Worm (Caenorhabditis elegans): ENCODE measurements around the gene cyh-1.

cyh-1 gene

ce11 chrII:3512240-3512639, 7.4 kb downstream of the cyh-1 start, which contains the start of gene Y49F6B.19:
Y49F6B.19 (minus strand) TSS chrII:3512340.
- no peak for TF ChIP-seq F13C5.2 (tag; optimal IDR thresholded peaks at IDR 0.05)
- TF ChIP-seq hnd-1 (tag; optimal IDR thresholded peaks at IDR 0.05): no peak
- no peak for TF ChIP-seq scrt-1 (GFP tag; IDR thresholded peaks at IDR 0.05)
- TF ChIP-seq tra-4 (tag; optimal IDR thresholded peaks at IDR 0.05): no peak
- no peak for TF ChIP-seq ets-7 (tag; optimal IDR thresholded peaks at IDR 0.05)
- no peak for TF ChIP-seq ceh-36 (tag; optimal IDR thresholded peaks at IDR 0.05)
- no peak for TF ChIP-seq hmbx-1 (tag; optimal IDR thresholded peaks at IDR 0.05)
- TF ChIP-seq ceh-13 (GFP tag; optimal IDR thresholded peaks at IDR 0.05): no peak
- no peak for TF ChIP-seq hmg-4 (GFP tag; optimal IDR thresholded peaks at IDR 0.05)
- TF ChIP-seq B0310.2 (tag; optimal IDR thresholded peaks at IDR 0.05): no peak
- no peak for TF ChIP-seq pes-1 (GFP tag; IDR thresholded peaks at IDR 0.05)
- no peak for TF ChIP-seq sea-1 (GFP tag; conservative IDR thresholded peaks at IDR 0.05)
- TF ChIP-seq ama-1 (optimal IDR thresholded peaks at IDR 0.05): no peak
- no peak for TF ChIP-seq tbx-37 (GFP tag; conservative IDR thresholded peaks at IDR 0.05)
- TF ChIP-seq flt-1 (GFP tag; IDR thresholded peaks at IDR 0.05): no peak
- no peak for TF ChIP-seq tbx-11 (GFP tag; IDR thresholded peaks at IDR 0.05)
- TF ChIP-seq aly-1 (tag; optimal IDR thresholded peaks at IDR 0.05): no peak

ce11 chrII:3514631-3515030, 9.8 kb downstream of the cyh-1 start, which contains the start of gene srz-5:
srz-5 (minus strand) TSS chrII:3514731.
- TF ChIP-seq hmg-4 (GFP tag; optimal IDR thresholded peaks at IDR 0.05) (no peak), tbx-11 (GFP tag; IDR thresholded peaks at IDR 0.05) (no peak), ceh-36 (tag; optimal IDR thresholded peaks at IDR 0.05) (no peak), B0310.2 (tag; optimal IDR thresholded peaks at IDR 0.05) (no peak), scrt-1 (GFP tag; IDR thresholded peaks at IDR 0.05) (no peak), flt-1 (GFP tag; IDR thresholded peaks at IDR 0.05) (no peak), pes-1 (GFP tag; IDR thresholded peaks at IDR 0.05) (no peak), hmbx-1 (tag; optimal IDR thresholded peaks at IDR 0.05) (no peak), ets-7 (tag; optimal IDR thresholded peaks at IDR 0.05) (no peak)

- no peak for TF ChIP-seq pes-1 (GFP tag; IDR thresholded peaks at IDR 0.05)
- no peak for TF ChIP-seq hmg-4 (GFP tag; optimal IDR thresholded peaks at IDR 0.05)
- no peak for TF ChIP-seq tra-4 (tag; optimal IDR thresholded peaks at IDR 0.05)
- TF ChIP-seq F13C5.2 (tag; optimal IDR thresholded peaks at IDR 0.05): no peak
- no peak for TF ChIP-seq ama-1 (optimal IDR thresholded peaks at IDR 0.05)
- TF ChIP-seq tbx-11 (GFP tag; IDR thresholded peaks at IDR 0.05): no peak
- no peak for TF ChIP-seq ceh-13 (GFP tag; optimal IDR thresholded peaks at IDR 0.05)
- TF ChIP-seq tbx-37 (GFP tag; conservative IDR thresholded peaks at IDR 0.05): no peak
- TF ChIP-seq flt-1 (GFP tag; IDR thresholded peaks at IDR 0.05): no peak
- TF ChIP-seq ceh-36 (tag; optimal IDR thresholded peaks at IDR 0.05): no peak
Measured at ce11 chrII:3515384-3516053, 10.7 kb downstream of the cyh-1 start, which contains the start of the genes Y49F6B.14 and clec-125. Y49F6B.14 (minus strand) TSS chrII:3515484. clec-125 (plus strand) TSS chrII:3516003.

ce11 chrII:3516175-3516574, 11.4 kb downstream of the cyh-1 start:
- TF ChIP-seq aly-1 (tag; optimal IDR thresholded peaks at IDR 0.05): no peak
- TF ChIP-seq tra-4 (tag; optimal IDR thresholded peaks at IDR 0.05): no peak
- TF ChIP-seq pes-1 (GFP tag; IDR thresholded peaks at IDR 0.05): no peak
- no peak for TF ChIP-seq hnd-1 (tag; optimal IDR thresholded peaks at IDR 0.05)
- no peak for TF ChIP-seq ceh-13 (GFP tag; optimal IDR thresholded peaks at IDR 0.05)
- no peak for TF ChIP-seq F13C5.2 (tag; optimal IDR thresholded peaks at IDR 0.05)
- TF ChIP-seq tbx-37 (GFP tag; conservative IDR thresholded peaks at IDR 0.05): no peak
- no peak for TF ChIP-seq ama-1 (optimal IDR thresholded peaks at IDR 0.05)
- no peak for TF ChIP-seq hmbx-1 (tag; optimal IDR thresholded peaks at IDR 0.05)
- TF ChIP-seq tbx-11 (GFP tag; IDR thresholded peaks at IDR 0.05): no peak
- TF ChIP-seq sea-1 (GFP tag; conservative IDR thresholded peaks at IDR 0.05): no peak
- no peak for TF ChIP-seq ets-7 (tag; optimal IDR thresholded peaks at IDR 0.05)
- TF ChIP-seq hmg-4 (GFP tag; optimal IDR thresholded peaks at IDR 0.05): no peak
- no peak for TF ChIP-seq flt-1 (GFP tag; IDR thresholded peaks at IDR 0.05)
- TF ChIP-seq B0310.2 (tag; optimal IDR thresholded peaks at IDR 0.05): no peak
- TF ChIP-seq ceh-36 (tag; optimal IDR thresholded peaks at IDR 0.05): no peak
- no peak for TF ChIP-seq scrt-1 (GFP tag; IDR thresholded peaks at IDR 0.05)

- TF ChIP-seq B0310.2 (tag; optimal IDR thresholded peaks at IDR 0.05) (peak; percentile 74), flt-1 (GFP tag; IDR thresholded peaks at IDR 0.05) (peak; percentile 87), hmbx-1 (tag; optimal IDR thresholded peaks at IDR 0.05) (peak; percentile 52), tbx-11 (GFP tag; IDR thresholded peaks at IDR 0.05) (peak; percentile 78; the same call in 1 of the 2 replicates), F13C5.2 (tag; optimal IDR thresholded peaks at IDR 0.05) (peak; percentile 81), hmg-4 (GFP tag; optimal IDR thresholded peaks at IDR 0.05) (peak; percentile 93), ets-7 (tag; optimal IDR thresholded peaks at IDR 0.05) (peak; percentile 76), ama-1 (optimal IDR thresholded peaks at IDR 0.05) (no peak), scrt-1 (GFP tag; IDR thresholded peaks at IDR 0.05) (peak; percentile 89), aly-1 (tag; optimal IDR thresholded peaks at IDR 0.05) (peak; percentile 84), ceh-13 (GFP tag; optimal IDR thresholded peaks at IDR 0.05) (peak; percentile 77), pes-1 (GFP tag; IDR thresholded peaks at IDR 0.05) (peak; percentile 90), tbx-37 (GFP tag; conservative IDR thresholded peaks at IDR 0.05) (peak; percentile 85), hnd-1 (tag; optimal IDR thresholded peaks at IDR 0.05) (peak; percentile 62), ceh-36 (tag; optimal IDR thresholded peaks at IDR 0.05) (peak; percentile 94), sea-1 (GFP tag; conservative IDR thresholded peaks at IDR 0.05) (peak; percentile 86), tra-4 (tag; optimal IDR thresholded peaks at IDR 0.05) (peak; percentile 70)
Measured at ce11 chrII:3518961-3519544, 14.2 kb downstream of the cyh-1 start, which contains the start of gene clec-126. clec-126 (plus strand) TSS chrII:3519494.

- peak; percentile 75 for TF ChIP-seq aly-1 (tag; optimal IDR thresholded peaks at IDR 0.05)
- TF ChIP-seq tra-4 (tag; optimal IDR thresholded peaks at IDR 0.05): peak; percentile 30
- peak; percentile 57 for TF ChIP-seq hmbx-1 (tag; optimal IDR thresholded peaks at IDR 0.05)
- TF ChIP-seq tbx-11 (GFP tag; IDR thresholded peaks at IDR 0.05): peak; percentile 92
- TF ChIP-seq sea-1 (GFP tag; conservative IDR thresholded peaks at IDR 0.05): peak; percentile 91
- TF ChIP-seq hnd-1 (tag; optimal IDR thresholded peaks at IDR 0.05): peak; percentile 72
- peak; percentile 58 for TF ChIP-seq ets-7 (tag; optimal IDR thresholded peaks at IDR 0.05)
- peak; percentile 96 for TF ChIP-seq scrt-1 (GFP tag; IDR thresholded peaks at IDR 0.05)
- TF ChIP-seq hmg-4 (GFP tag; optimal IDR thresholded peaks at IDR 0.05): peak; percentile 82
- TF ChIP-seq flt-1 (GFP tag; IDR thresholded peaks at IDR 0.05): peak; percentile 91
- TF ChIP-seq ceh-13 (GFP tag; optimal IDR thresholded peaks at IDR 0.05): peak; percentile 70
- TF ChIP-seq ceh-36 (tag; optimal IDR thresholded peaks at IDR 0.05): peak; percentile 83
- TF ChIP-seq F13C5.2 (tag; optimal IDR thresholded peaks at IDR 0.05): peak; percentile 59
- TF ChIP-seq tbx-37 (GFP tag; conservative IDR thresholded peaks at IDR 0.05): peak; percentile 93
- TF ChIP-seq pes-1 (GFP tag; IDR thresholded peaks at IDR 0.05): peak; percentile 95
- no peak for TF ChIP-seq ama-1 (optimal IDR thresholded peaks at IDR 0.05)
- TF ChIP-seq B0310.2 (tag; optimal IDR thresholded peaks at IDR 0.05): peak; percentile 28
Measured at ce11 chrII:3520988-3521850, 16.4 kb downstream of the cyh-1 start, which contains the start of gene W09G10.9. W09G10.9 (plus strand) TSS chrII:3521800.
